Worm (Caenorhabditis elegans) whole organism, late embryonic: ENCODE measurements around the gene W09C2.7.
A peak's percentile ranks its signal among the peaks of the same experiment; 100 is the strongest.

Source experiments
- C38D4.7 ChIP-seq: fragments of 200-800 bp; sonication (Bioruptor generic); optimal IDR thresholded peaks from 2 replicates; lab custom pipeline; 2018; ENCODE audit warnings: mild to moderate bottlenecking, missing genetic modification characterization, moderate library complexity, missing compliant biosample characterization
- F13H6.1 ChIP-seq: sonication (generic microtip); optimal IDR thresholded peaks from 2 replicates; lab custom pipeline; 2016; ENCODE audit warnings: missing genetic modification characterization, missing compliant biosample characterization
- K02D7.2 ChIP-seq: sonication (generic microtip); optimal IDR thresholded peaks from 2 replicates; lab custom pipeline; 2017; ENCODE audit warnings: mild to moderate bottlenecking, missing genetic modification characterization, missing compliant biosample characterization
- T23F11.4 ChIP-seq: fragments of 200-800 bp; sonication (Bioruptor generic); optimal IDR thresholded peaks from 2 replicates; lab custom pipeline; 2018; ENCODE audit warnings: mild to moderate bottlenecking, missing genetic modification characterization, missing compliant biosample characterization
- ahr-1 ChIP-seq: sonication (generic microtip); optimal IDR thresholded peaks from 2 replicates; lab custom pipeline; 2016; ENCODE audit warnings: missing genetic modification characterization, missing compliant biosample characterization
- ama-1 ChIP-seq: fragments of 150-350 bp; optimal IDR thresholded peaks from 2 replicates; lab custom pipeline; 2014
- ceh-14 ChIP-seq: sonication (generic microtip); optimal IDR thresholded peaks from 2 replicates; lab custom pipeline; 2016; ENCODE audit warnings: missing genotype, missing genetic modification characterization, missing compliant biosample characterization
- ceh-18 ChIP-seq: sonication (generic microtip); optimal IDR thresholded peaks from 2 replicates; lab custom pipeline; 2016; ENCODE audit warnings: missing genetic modification characterization, missing compliant biosample characterization
- ceh-24 ChIP-seq: sonication (generic microtip); optimal IDR thresholded peaks from 2 replicates; lab custom pipeline; 2016; ENCODE audit warnings: mild to moderate bottlenecking, missing genetic modification characterization, missing compliant biosample characterization
- ceh-30 ChIP-seq: fragments of 150-350 bp; optimal IDR thresholded peaks from 2 replicates; lab custom pipeline; 2014; ENCODE audit warnings: missing biosample characterization, missing genetic modification characterization
- ceh-31 ChIP-seq: sonication (generic microtip); optimal IDR thresholded peaks from 2 replicates; lab custom pipeline; 2016; ENCODE audit warnings: missing genetic modification characterization, missing compliant biosample characterization
- ceh-48 ChIP-seq: sonication (generic microtip); optimal IDR thresholded peaks from 2 replicates; lab custom pipeline; 2016; ENCODE audit warnings: missing genetic modification characterization, inconsistent platforms, missing compliant biosample characterization
- ceh-9 ChIP-seq: sonication (generic microtip); optimal IDR thresholded peaks from 2 replicates; lab custom pipeline; 2016; ENCODE audit warnings: mild to moderate bottlenecking, missing genetic modification characterization, inconsistent platforms, missing compliant biosample characterization
- che-1 ChIP-seq: sonication (generic microtip); optimal IDR thresholded peaks from 2 replicates; lab custom pipeline; 2016; ENCODE audit warnings: mild to moderate bottlenecking, missing genetic modification characterization, missing compliant biosample characterization
- dve-1 ChIP-seq: sonication (generic microtip); optimal IDR thresholded peaks from 2 replicates; lab custom pipeline; 2017; ENCODE audit warnings: antibody characterized with exemption, mild to moderate bottlenecking, missing genetic modification characterization, missing compliant biosample characterization
- elt-2 ChIP-seq: sonication (generic microtip); optimal IDR thresholded peaks from 2 replicates; lab custom pipeline; 2016; ENCODE audit warnings: missing genetic modification reagents, missing genetic modification characterization, missing compliant biosample characterization
- ets-4 ChIP-seq: sonication (generic microtip); optimal IDR thresholded peaks from 2 replicates; lab custom pipeline; 2016; ENCODE audit warnings: missing genetic modification characterization, missing compliant biosample characterization
- fax-1 ChIP-seq: sonication (generic microtip); optimal IDR thresholded peaks from 2 replicates; lab custom pipeline; 2016; ENCODE audit warnings: missing genotype, missing genetic modification characterization, missing compliant biosample characterization
- fkh-10 ChIP-seq: fragments of 150-350 bp; optimal IDR thresholded peaks from 2 replicates; lab custom pipeline; 2014; ENCODE audit warnings: missing biosample characterization, missing genetic modification reagents, missing genetic modification characterization
- hlh-13 ChIP-seq: fragments of 200-800 bp; sonication (Bioruptor generic); optimal IDR thresholded peaks from 2 replicates; lab custom pipeline; 2018; ENCODE audit warnings: mild to moderate bottlenecking, missing genetic modification characterization, missing compliant biosample characterization
- hlh-30 ChIP-seq: sonication (generic microtip); optimal IDR thresholded peaks from 2 replicates; lab custom pipeline; 2017; ENCODE audit warnings: antibody characterized with exemption, missing genetic modification characterization, missing compliant biosample characterization; ENCODE audit not compliant: insufficient read depth
- hlh-8 ChIP-seq: sonication (generic microtip); optimal IDR thresholded peaks from 2 replicates; lab custom pipeline; 2016; ENCODE audit warnings: missing genotype, missing genetic modification characterization, missing compliant biosample characterization
- lim-6 ChIP-seq: sonication (generic microtip); optimal IDR thresholded peaks from 2 replicates; lab custom pipeline; 2016; ENCODE audit warnings: missing genetic modification characterization, missing compliant biosample characterization
- mec-3 ChIP-seq: sonication (generic microtip); optimal IDR thresholded peaks from 2 replicates; lab custom pipeline; 2016; ENCODE audit warnings: borderline replicate concordance, missing genetic modification characterization, missing compliant biosample characterization
- nfya-1 ChIP-seq: sonication (generic microtip); optimal IDR thresholded peaks from 2 replicates; lab custom pipeline; 2017; ENCODE audit warnings: missing genetic modification characterization, mild to moderate bottlenecking, missing compliant biosample characterization, antibody characterized with exemption, moderate library complexity
- nhr-11 ChIP-seq: fragments of 150-350 bp; optimal IDR thresholded peaks from 2 replicates; lab custom pipeline; 2014; ENCODE audit warnings: missing biosample characterization, missing genetic modification characterization
- pax-1 ChIP-seq: fragments of 150-350 bp; optimal IDR thresholded peaks from 2 replicates; lab custom pipeline; 2014; ENCODE audit warnings: missing biosample characterization, missing genetic modification characterization
- pha-2 ChIP-seq: sonication (generic microtip); optimal IDR thresholded peaks from 2 replicates; lab custom pipeline; 2017; ENCODE audit warnings: mild to moderate bottlenecking, missing genetic modification characterization, missing compliant biosample characterization
- pqm-1 ChIP-seq: sonication (generic microtip); optimal IDR thresholded peaks from 2 replicates; lab custom pipeline; 2016; ENCODE audit warnings: missing genetic modification characterization, missing compliant biosample characterization
- rnt-1 ChIP-seq: sonication (generic microtip); optimal IDR thresholded peaks from 2 replicates; lab custom pipeline; 2016; ENCODE audit warnings: missing genetic modification characterization, missing compliant biosample characterization
- syd-9 ChIP-seq: sonication (generic microtip); optimal IDR thresholded peaks from 2 replicates; lab custom pipeline; 2016; ENCODE audit warnings: mild to moderate bottlenecking, missing genetic modification characterization, moderate library complexity, missing compliant biosample characterization
- unc-42 ChIP-seq: sonication (generic microtip); optimal IDR thresholded peaks from 2 replicates; lab custom pipeline; 2016; ENCODE audit warnings: missing genotype, missing genetic modification characterization, missing compliant biosample characterization
- unc-55 ChIP-seq: sonication (generic microtip); optimal IDR thresholded peaks from 2 replicates; lab custom pipeline; 2017; ENCODE audit warnings: missing biosample characterization, missing genetic modification reagents, missing genetic modification characterization
- unc-86 ChIP-seq: sonication (generic microtip); optimal IDR thresholded peaks from 2 replicates; lab custom pipeline; 2016; ENCODE audit warnings: missing genetic modification characterization, missing compliant biosample characterization
- zip-5 ChIP-seq: sonication (generic microtip); optimal IDR thresholded peaks from 2 replicates; lab custom pipeline; 2016; ENCODE audit warnings: missing genetic modification characterization, missing compliant biosample characterization

W09C2.7 gene

ce11 chrIV:9655556-9655955 lies 33.4 kb upstream of the W09C2.7 start:
- no peak for TF ChIP-seq rnt-1 (tag; lab: Kevin White, UChicago)
- TF ChIP-seq unc-42 (tag; lab: Kevin White, UChicago) = peak; percentile 85
- TF ChIP-seq, all 69 proteins: peak for 1

DNA sequence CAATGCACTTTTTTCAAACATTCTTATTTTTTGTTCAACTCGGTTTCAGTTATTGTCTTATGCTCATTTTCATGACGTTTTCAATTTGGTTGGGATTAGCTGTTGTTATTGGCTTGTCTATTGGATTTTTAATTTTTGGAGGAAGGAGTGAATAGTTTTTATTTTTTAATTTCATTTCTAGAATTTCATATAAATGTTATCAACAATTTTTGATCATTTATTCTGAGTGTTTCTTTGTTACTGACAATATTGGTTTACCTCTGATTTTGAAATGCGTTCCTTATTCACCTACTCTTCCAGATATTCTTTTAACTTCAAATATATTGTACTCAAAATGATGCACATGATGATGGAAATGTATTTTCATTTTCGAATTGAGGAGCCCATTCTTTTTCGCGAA lies 31.8 kb upstream of the W09C2.7 start, which contains the start of gene F58G6.7:
Gene F58G6.7, plus strand, starts transcription at position 301 of the 400 bp plus-strand sequence.
- no peak for TF ChIP-seq mec-3 (tag; lab: Kevin White, UChicago)
- TF ChIP-seq hlh-8 (tag; lab: Kevin White, UChicago) = no peak
- no peak for TF ChIP-seq ceh-14 (tag; lab: Kevin White, UChicago)
- no peak for TF ChIP-seq C38D4.7 (GFP tag; lab: Kevin White, UChicago)
- no peak for TF ChIP-seq fkh-10
- no peak for TF ChIP-seq zip-5
- TF ChIP-seq ahr-1 (tag; lab: Kevin White, UChicago) = no peak
- TF ChIP-seq ceh-48 = no peak
- no peak for TF ChIP-seq lim-6 (tag; lab: Kevin White, UChicago)
- no peak for TF ChIP-seq nfya-1
- TF ChIP-seq pax-1 (tag; lab: Kevin White, UChicago) = no peak
- TF ChIP-seq pqm-1 (tag; lab: Kevin White, UChicago) = no peak
- no peak for TF ChIP-seq syd-9 (tag; lab: Kevin White, UChicago)
- TF ChIP-seq ceh-9 (tag; lab: Kevin White, UChicago) = no peak
- no peak for TF ChIP-seq fax-1 (tag; lab: Kevin White, UChicago)
- TF ChIP-seq ets-4 (tag; lab: Kevin White, UChicago) = no peak
- TF ChIP-seq ceh-18 = no peak
- TF ChIP-seq ceh-30 (tag; lab: Kevin White, UChicago) = no peak

- no peak for TF ChIP-seq ceh-24 (tag; lab: Kevin White, UChicago)
- TF ChIP-seq hlh-30 (tag; lab: Kevin White, UChicago) = no peak
- no peak for TF ChIP-seq unc-86
- TF ChIP-seq, all 69 proteins: peak for 0
Observed at ce11 chrIV:9653184-9653583, 31.0 kb upstream of the W09C2.7 start, which contains the start of gene F58G6.3. Gene F58G6.3 (plus strand): TSS chrIV:9653535.

ce11 chrIV:9651234-9651633 lies 29.1 kb upstream of the W09C2.7 start, which contains the start of gene chca-1:
Gene chca-1 (plus strand): TSS chrIV:9651394.
- TF ChIP-seq elt-2 (tag; lab: Kevin White, UChicago) (peak; percentile 69), T23F11.4 (no peak)

DNA sequence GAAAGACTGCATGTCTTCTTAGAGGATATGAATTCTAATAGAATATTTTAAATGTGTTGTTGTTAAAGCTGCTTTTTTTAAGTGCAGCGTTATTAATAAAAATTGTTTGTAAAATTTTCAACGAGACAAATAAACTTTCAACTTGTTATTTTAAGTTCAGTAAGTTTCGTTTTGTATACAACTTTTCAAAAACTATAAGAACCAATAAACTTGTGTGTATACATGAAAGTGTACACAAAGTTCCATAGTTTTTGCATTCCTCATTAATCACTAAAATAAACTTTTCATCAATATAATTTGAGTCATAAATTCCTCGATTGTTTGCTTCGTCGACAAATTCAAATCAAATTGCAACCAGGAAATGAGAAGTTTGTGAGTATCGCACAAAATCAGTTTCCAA lies 26.5 kb upstream of the W09C2.7 start, which contains the start of gene srm-3:
Gene srm-3, plus strand, starts transcription at position 301 of the 400 bp plus-strand sequence.
- TF ChIP-seq ceh-24 (tag; lab: Kevin White, UChicago) (no peak), ceh-30 (tag; lab: Kevin White, UChicago) (no peak), hlh-13 (GFP tag; lab: Kevin White, UChicago) (no peak), nhr-11 (tag; lab: Kevin White, UChicago) (no peak), K02D7.2 (tag; lab: Kevin White, UChicago) (no peak), F13H6.1 (tag; lab: Kevin White, UChicago) (no peak), unc-42 (tag; lab: Kevin White, UChicago) (no peak)

- peak; percentile 43 for TF ChIP-seq ceh-31
- no peak for TF ChIP-seq ama-1
- peak; percentile 0 for TF ChIP-seq dve-1 (tag; lab: Kevin White, UChicago)
- no peak for TF ChIP-seq pha-2 (tag; lab: Kevin White, UChicago)
- peak; percentile 17 for TF ChIP-seq nfya-1
- no peak for TF ChIP-seq che-1 (tag; lab: Kevin White, UChicago)
- peak; percentile 11 for TF ChIP-seq unc-42 (tag; lab: Kevin White, UChicago)
- peak; percentile 25 for TF ChIP-seq unc-55 (GFP tag; lab: Kevin White, UChicago)
Observed at ce11 chrIV:9647789-9648361, 25.7 kb upstream of the W09C2.7 start, which contains the start of gene amph-1. Gene amph-1 (minus strand): TSS chrIV:9647873.
